Fruit fly (Drosophila melanogaster) whole organism, embryonic: ENCODE measurements around the gene CG12998.

ENCODE experiments used
- Ada2b ChIP-seq: fragments of 200-800 bp; sonication (Bioruptor generic); IDR thresholded peaks from 2 replicates; pipeline ENCODE4 v1.3.6; 2022; ENCODE audit warnings: missing biosample characterization, missing genetic modification characterization
- Antp ChIP-seq: fragments of 200-800 bp; sonication (Bioruptor generic); optimal IDR thresholded peaks from 3 replicates; lab custom pipeline; 2016; ENCODE audit warnings: missing biosample characterization, missing genetic modification characterization
- Atf6 ChIP-seq: fragments of 200-800 bp; sonication (Bioruptor generic); IDR thresholded peaks from 2 replicates; pipeline ENCODE4 v1.3.6; 2022; ENCODE audit warnings: missing biosample characterization, missing genetic modification characterization
- B-H2 ChIP-seq: fragments of 200-800 bp; sonication (Bioruptor generic); optimal IDR thresholded peaks from 2 replicates; lab custom pipeline; 2018; ENCODE audit warnings: missing biosample characterization, mild to moderate bottlenecking, missing genetic modification characterization
- Bgb ChIP-seq: fragments of 200-800 bp; sonication (Bioruptor generic); IDR thresholded peaks from 2 replicates; pipeline ENCODE4 v1.3.6; 2022; ENCODE audit warnings: missing biosample characterization, missing genetic modification characterization; ENCODE audit not compliant: partially characterized antibody
- CG10209 ChIP-seq: fragments of 200-800 bp; sonication (Bioruptor generic); optimal IDR thresholded peaks from 3 replicates; lab custom pipeline; 2017; ENCODE audit warnings: missing biosample characterization, mild to moderate bottlenecking, missing genetic modification characterization, missing genetic modification reagents
- CG10321 ChIP-seq: fragments of 200-800 bp; sonication (Bioruptor generic); IDR thresholded peaks from 2 replicates; pipeline ENCODE4 v1.3.6; 2022; ENCODE audit warnings: missing biosample characterization, missing genetic modification characterization
- CG10462 ChIP-seq: fragments of 200-800 bp; sonication (Bioruptor generic); optimal IDR thresholded peaks from 2 replicates; lab custom pipeline; 2016; ENCODE audit warnings: missing biosample characterization, missing genetic modification characterization
- CG12104 ChIP-seq: fragments of 200-800 bp; sonication (Bioruptor generic); optimal IDR thresholded peaks from 3 replicates; lab custom pipeline; 2016; ENCODE audit warnings: missing biosample characterization, missing genetic modification characterization
- CG12391 ChIP-seq: fragments of 200-800 bp; sonication (Bioruptor generic); optimal IDR thresholded peaks from 3 replicates; lab custom pipeline; 2018; ENCODE audit warnings: missing biosample characterization, mild to moderate bottlenecking, missing genetic modification characterization, moderate library complexity
- CG15011 ChIP-seq: fragments of 200-800 bp; sonication (Bioruptor generic); optimal IDR thresholded peaks from 3 replicates; lab custom pipeline; 2018; ENCODE audit warnings: missing biosample characterization, mild to moderate bottlenecking, missing genetic modification characterization
- CG15073 ChIP-seq: fragments of 200-800 bp; sonication (Bioruptor generic); optimal IDR thresholded peaks from 2 replicates; lab custom pipeline; 2016; ENCODE audit warnings: missing biosample characterization, missing genetic modification characterization
- CG15479 ChIP-seq: fragments of 200-800 bp; sonication (Bioruptor generic); optimal IDR thresholded peaks from 3 replicates; lab custom pipeline; 2019; ENCODE audit warnings: missing biosample characterization, mild to moderate bottlenecking, missing genetic modification characterization, moderate library complexity
- CG15514 ChIP-seq: fragments of 200-800 bp; sonication (Bioruptor generic); optimal IDR thresholded peaks from 3 replicates; lab custom pipeline; 2017; ENCODE audit warnings: missing biosample characterization, missing genetic modification characterization, mild to moderate bottlenecking, moderate library complexity, missing genetic modification reagents
- CG16779 ChIP-seq: fragments of 200-800 bp; sonication (Bioruptor generic); IDR thresholded peaks from 2 replicates; pipeline ENCODE4 v1.3.6; 2022; ENCODE audit warnings: missing biosample characterization, missing genetic modification characterization
- CG17359 ChIP-seq: fragments of 200-800 bp; sonication (Bioruptor generic); optimal IDR thresholded peaks from 3 replicates; lab custom pipeline; 2018; ENCODE audit warnings: missing biosample characterization, mild to moderate bottlenecking, missing genetic modification characterization, moderate library complexity
- CG18262 ChIP-seq: fragments of 200-800 bp; optimal IDR thresholded peaks from 3 replicates; lab custom pipeline; 2019; ENCODE audit warnings: missing biosample characterization, mild to moderate bottlenecking, missing genetic modification characterization, moderate library complexity
- CG2202 ChIP-seq: fragments of 200-800 bp; sonication (Bioruptor generic); optimal IDR thresholded peaks from 2 replicates; lab custom pipeline; 2018; ENCODE audit warnings: missing biosample characterization, mild to moderate bottlenecking, missing genetic modification characterization
- CG2678 ChIP-seq: fragments of 200-800 bp; sonication (Bioruptor generic); optimal IDR thresholded peaks from 3 replicates; lab custom pipeline; 2019; ENCODE audit warnings: missing biosample characterization, mild to moderate bottlenecking, missing genetic modification characterization, moderate library complexity
- CG43689 ChIP-seq: fragments of 200-800 bp; sonication (Bioruptor generic); IDR thresholded peaks from 2 replicates; pipeline ENCODE4 v1.3.6; 2022; ENCODE audit warnings: missing biosample characterization, missing genetic modification characterization
- CG6175 ChIP-seq: fragments of 200-800 bp; sonication (Bioruptor generic); IDR thresholded peaks from 3 replicates; pipeline ENCODE4 v1.3.6; 2022; ENCODE audit warnings: missing biosample characterization, missing genetic modification characterization
- CG6683 ChIP-seq: fragments of 200-800 bp; sonication (Bioruptor generic); optimal IDR thresholded peaks from 2 replicates; lab custom pipeline; 2017; ENCODE audit warnings: missing biosample characterization, mild to moderate bottlenecking, missing genetic modification characterization, missing genetic modification reagents
- CG7839 ChIP-seq: fragments of 200-800 bp; sonication (Bioruptor generic); optimal IDR thresholded peaks from 3 replicates; lab custom pipeline; 2018; ENCODE audit warnings: missing biosample characterization, mild to moderate bottlenecking, missing genetic modification characterization, moderate library complexity
- CG9727 ChIP-seq: fragments of 200-800 bp; sonication (Bioruptor generic); optimal IDR thresholded peaks from 3 replicates; lab custom pipeline; 2017; ENCODE audit warnings: missing biosample characterization, mild to moderate bottlenecking, missing genetic modification characterization
- Chrac-16 ChIP-seq: fragments of 200-800 bp; sonication (Bioruptor generic); optimal IDR thresholded peaks from 3 replicates; lab custom pipeline; 2016; ENCODE audit warnings: missing biosample characterization, missing genetic modification characterization
- Dip3 ChIP-seq: fragments of 200-800 bp; sonication (Bioruptor generic); optimal IDR thresholded peaks from 3 replicates; lab custom pipeline; 2016; ENCODE audit warnings: missing biosample characterization, missing genetic modification characterization
- E2f2 ChIP-seq: fragments of 200-800 bp; sonication (Bioruptor generic); IDR thresholded peaks from 2 replicates; pipeline ENCODE4 v1.3.6; 2022; ENCODE audit warnings: missing biosample characterization, missing genetic modification characterization
- Lpt ChIP-seq: fragments of >200 bp; optimal IDR thresholded peaks from 2 replicates; lab custom pipeline; 2018; ENCODE audit warnings: missing biosample characterization, missing genetic modification characterization
- Opbp ChIP-seq: fragments of 200-800 bp; sonication (Bioruptor generic); IDR thresholded peaks from 3 replicates; pipeline ENCODE4 v1.3.6; 2022; ENCODE audit warnings: missing biosample characterization, missing genetic modification characterization; ENCODE audit not compliant: partially characterized antibody
- Rx ChIP-seq: fragments of 200-800 bp; sonication (Bioruptor generic); IDR thresholded peaks from 2 replicates; pipeline ENCODE4 v1.3.6; 2022; ENCODE audit warnings: missing biosample characterization, missing genetic modification characterization
- Sox100B ChIP-seq: fragments of 200-800 bp; sonication (Bioruptor generic); optimal IDR thresholded peaks from 3 replicates; lab custom pipeline; 2018; ENCODE audit warnings: missing biosample characterization, mild to moderate bottlenecking, missing genetic modification characterization
- ara ChIP-seq: fragments of 200-800 bp; sonication (Bioruptor generic); IDR thresholded peaks from 2 replicates; pipeline ENCODE4 v1.3.6; 2022; ENCODE audit warnings: missing biosample characterization, missing genetic modification characterization
- ash1 ChIP-seq: fragments of 200-800 bp; sonication (Bioruptor generic); optimal IDR thresholded peaks from 2 replicates; lab custom pipeline; 2018; ENCODE audit warnings: missing biosample characterization, mild to moderate bottlenecking, missing genetic modification characterization
- az2 ChIP-seq: fragments of 200-800 bp; sonication (Bioruptor generic); optimal IDR thresholded peaks from 3 replicates; lab custom pipeline; 2016; ENCODE audit warnings: missing biosample characterization, missing genetic modification characterization
- ci ChIP-seq: fragments of 200-800 bp; sonication (Bioruptor generic); IDR thresholded peaks from 3 replicates; pipeline ENCODE4 v1.3.6; 2022; ENCODE audit warnings: missing biosample characterization, missing genetic modification characterization
- crol ChIP-seq: fragments of 200-800 bp; sonication (Bioruptor generic); IDR thresholded peaks from 2 replicates; pipeline ENCODE4 v1.3.6; 2022; ENCODE audit warnings: missing biosample characterization, missing genetic modification characterization
- crp ChIP-seq, 2 experiments: fragments of 200-800 bp; sonication (Bioruptor generic); optimal IDR thresholded peaks; 2 replicates in 1 of 2; 3 replicates in 1 of 2; lab custom pipeline; 2017; ENCODE audit warnings: missing biosample characterization in 2 of 2, missing genetic modification characterization in 2 of 2, mild to moderate bottlenecking in 1 of 2, moderate library complexity in 1 of 2
- dmrt11E ChIP-seq: fragments of 200-800 bp; sonication (Bioruptor generic); optimal IDR thresholded peaks from 3 replicates; lab custom pipeline; 2018; ENCODE audit warnings: missing biosample characterization, mild to moderate bottlenecking, missing genetic modification characterization, moderate library complexity
- dmrt99B ChIP-seq: fragments of 200-800 bp; sonication (Bioruptor generic); optimal IDR thresholded peaks from 2 replicates; lab custom pipeline; 2018; ENCODE audit warnings: missing biosample characterization, mild to moderate bottlenecking, missing genetic modification characterization, moderate library complexity
- fru ChIP-seq: fragments of >200 bp; optimal IDR thresholded peaks from 2 replicates; lab custom pipeline; 2017
- gfzf ChIP-seq: fragments of 200-800 bp; sonication (Bioruptor generic); optimal IDR thresholded peaks from 2 replicates; lab custom pipeline; 2016; ENCODE audit warnings: missing biosample characterization, mild to moderate bottlenecking, missing genetic modification characterization, moderate library complexity
- hb ChIP-seq: fragments of 200-800 bp; sonication (Bioruptor generic); IDR thresholded peaks from 3 replicates; pipeline ENCODE4 v1.3.6; 2022; ENCODE audit warnings: missing biosample characterization, missing genetic modification characterization; ENCODE audit not compliant: partially characterized antibody
- jigr1 ChIP-seq: fragments of 200-800 bp; sonication (Bioruptor generic); IDR thresholded peaks from 3 replicates; pipeline ENCODE4 v1.3.6; 2022; ENCODE audit warnings: missing biosample characterization, missing genetic modification characterization
- lola ChIP-seq, 3 experiments: fragments of >200 bp in 2 of 3; fragments of 200-800 bp in 1 of 3; sonication (Bioruptor generic) in 1 of 3; optimal IDR thresholded peaks; 2 replicates each; lab custom pipeline; 2017 to 2019; ENCODE audit warnings: missing biosample characterization in 3 of 3, missing genetic modification characterization in 3 of 3, mild to moderate bottlenecking in 1 of 3, moderate library complexity in 1 of 3
- onecut ChIP-seq: fragments of 200-800 bp; sonication (Bioruptor generic); IDR thresholded peaks from 2 replicates; pipeline ENCODE4 v1.3.6; 2022; ENCODE audit warnings: missing biosample characterization, missing genetic modification characterization
- pita ChIP-seq: fragments of 200-800 bp; sonication (Bioruptor generic); optimal IDR thresholded peaks from 2 replicates; lab custom pipeline; 2017; ENCODE audit warnings: missing biosample characterization, mild to moderate bottlenecking, missing genetic modification characterization
- pros ChIP-seq: fragments of 200-800 bp; sonication (Bioruptor generic); optimal IDR thresholded peaks from 3 replicates; lab custom pipeline; 2019; ENCODE audit warnings: missing biosample characterization, mild to moderate bottlenecking, missing genetic modification characterization, moderate library complexity
- sim ChIP-seq: fragments of 200-800 bp; sonication (Bioruptor generic); IDR thresholded peaks from 2 replicates; pipeline ENCODE4 v1.3.6; 2022; ENCODE audit warnings: missing biosample characterization, missing genetic modification characterization
- sug ChIP-seq: fragments of 200-800 bp; optimal IDR thresholded peaks from 2 replicates; lab custom pipeline; 2019; ENCODE audit warnings: missing biosample characterization, mild to moderate bottlenecking, missing genetic modification characterization, moderate library complexity
- unpg ChIP-seq: fragments of 200-800 bp; sonication (Bioruptor generic); optimal IDR thresholded peaks from 3 replicates; lab custom pipeline; 2018; ENCODE audit warnings: missing biosample characterization, mild to moderate bottlenecking, missing genetic modification characterization, moderate library complexity
- zf30C ChIP-seq: fragments of 200-800 bp; sonication (Bioruptor generic); optimal IDR thresholded peaks from 3 replicates; lab custom pipeline; 2018; ENCODE audit warnings: missing biosample characterization, mild to moderate bottlenecking, missing genetic modification characterization

The CG12998 gene

dm6 chrX:17178484-17178921 lies 40.0 kb upstream of the CG12998 start (continued):
- peak; percentile 99 for TF ChIP-seq ara
- no peak for TF ChIP-seq Opbp (GFP tag; lab: Robert Waterston, UW)
- peak; percentile 82 for TF ChIP-seq sug (tag; lab: Kevin White, UChicago)
- TF ChIP-seq CG15011 (GFP tag; lab: Kevin White, UChicago) = peak; percentile 95
- TF ChIP-seq az2 (GFP tag; lab: Kevin White, UChicago) = no peak
- no peak for TF ChIP-seq CG15073 (GFP tag; lab: Kevin White, UChicago)
- TF ChIP-seq pita (GFP tag; lab: Kevin White, UChicago) = no peak
- TF ChIP-seq CG7839 (tag; lab: Kevin White, UChicago) = peak; percentile 99
- TF ChIP-seq Lpt (GFP tag; lab: Kevin White, UChicago) = no peak
- TF ChIP-seq sim (GFP tag; lab: Robert Waterston, UW) = peak; percentile 99
- peak; percentile 90 for TF ChIP-seq CG15514 (GFP tag; lab: Kevin White, UChicago)
- no peak for TF ChIP-seq dmrt11E (tag; lab: Kevin White, UChicago)
- no peak for TF ChIP-seq Chrac-16 (GFP tag; lab: Kevin White, UChicago)
- TF ChIP-seq zf30C (GFP tag; lab: Kevin White, UChicago) = peak; percentile 52
- peak; percentile 98 for TF ChIP-seq Sox100B (GFP tag; lab: Kevin White, UChicago)
- TF ChIP-seq jigr1 (GFP tag; lab: Robert Waterston, UW) = peak; percentile 97
- TF ChIP-seq CG17359 (tag; lab: Kevin White, UChicago) = peak; percentile 98
- TF ChIP-seq CG2202 (tag; lab: Kevin White, UChicago) = peak; percentile 71
- TF ChIP-seq CG10209 (GFP tag; lab: Kevin White, UChicago) = peak; percentile 98
- TF ChIP-seq Rx = peak; percentile 96
- TF ChIP-seq ci (GFP tag; lab: Robert Waterston, UW) = peak; percentile 88
- TF ChIP-seq Ada2b = peak; percentile 99
- TF ChIP-seq CG9727 (GFP tag; lab: Kevin White, UChicago) = peak; percentile 99
- TF ChIP-seq Antp (GFP tag; lab: Kevin White, UChicago) = peak; percentile 83
- peak; percentile 82 for TF ChIP-seq E2f2 (GFP tag; lab: Robert Waterston, UW)
- peak; percentile 91 for TF ChIP-seq CG16779 (GFP tag; lab: Robert Waterston, UW)
- no peak for TF ChIP-seq hb
- TF ChIP-seq ash1 = peak; percentile 56
- peak; percentile 26 for TF ChIP-seq CG10462 (GFP tag; lab: Kevin White, UChicago)
- peak; percentile 95 for TF ChIP-seq CG6175 (GFP tag; lab: Robert Waterston, UW)
- peak; percentile 66; the same call in 1 of the 2 replicates for TF ChIP-seq CG10321 (GFP tag; lab: Robert Waterston, UW)
- peak; percentile 78 for TF ChIP-seq pros (GFP tag; lab: Kevin White, UChicago)
- no peak for TF ChIP-seq lola (GFP tag; optimal IDR thresholded peaks at IDR 0.05; lab: Kevin White, UChicago)
- peak; percentile 96 for TF ChIP-seq onecut (GFP tag; lab: Robert Waterston, UW)
- TF ChIP-seq unpg (GFP tag; lab: Kevin White, UChicago) = no peak
- TF ChIP-seq fru = no peak
- no peak for TF ChIP-seq CG43689 (GFP tag; lab: Robert Waterston, UW)
- peak; percentile 2 for TF ChIP-seq gfzf (GFP tag; lab: Kevin White, UChicago)
- no peak for TF ChIP-seq CG15479 (GFP tag; lab: Kevin White, UChicago)
- TF ChIP-seq dmrt99B (tag; lab: Kevin White, UChicago) = peak; percentile 99
- peak; percentile 94 for TF ChIP-seq CG12104
- TF ChIP-seq Atf6 (GFP tag; lab: Robert Waterston, UW) = peak; percentile 89
- no peak for TF ChIP-seq crp (GFP tag; optimal IDR thresholded peaks at IDR 0.05; lab: Kevin White, UChicago)
- TF ChIP-seq Bgb (GFP tag; lab: Robert Waterston, UW) = no peak
- TF ChIP-seq CG18262 (tag; lab: Kevin White, UChicago) = peak; percentile 99
- TF ChIP-seq CG6683 (GFP tag; lab: Kevin White, UChicago) = peak; percentile 94
- no peak for TF ChIP-seq CG12391
- peak; percentile 87 for TF ChIP-seq crol
- TF ChIP-seq CG2678 (tag; lab: Kevin White, UChicago) = peak; percentile 98
- TF ChIP-seq Dip3 (GFP tag; lab: Kevin White, UChicago) = no peak
- TF ChIP-seq B-H2 = peak; percentile 56
